Fruit fly (Drosophila melanogaster) whole organism, prepupa: ENCODE data around the gene CG14864.

ENCODE experiments used
- CG10631 ChIP-seq: fragments of 200-800 bp; sonication (Bioruptor generic); optimal IDR thresholded peaks from 2 replicates; lab custom pipeline; 2016; ENCODE audit warnings: missing biosample characterization, missing genetic modification characterization
- CG10669 ChIP-seq: fragments of 200-800 bp; sonication (Bioruptor generic); optimal IDR thresholded peaks from 3 replicates; lab custom pipeline; 2018; ENCODE audit warnings: missing biosample characterization, mild to moderate bottlenecking, missing genetic modification characterization, moderate library complexity
- CG11294 ChIP-seq: fragments of 200-800 bp; sonication (Bioruptor generic); IDR thresholded peaks from 2 replicates; pipeline ENCODE4 v1.3.6; 2022; ENCODE audit warnings: missing biosample characterization, missing genetic modification characterization
- CG11902 ChIP-seq: fragments of 200-800 bp; sonication (Bioruptor generic); optimal IDR thresholded peaks from 3 replicates; lab custom pipeline; 2016; ENCODE audit warnings: missing biosample characterization, missing genetic modification characterization
- CG1621 ChIP-seq: fragments of 200-800 bp; sonication (Bioruptor generic); optimal IDR thresholded peaks from 3 replicates; lab custom pipeline; 2018; ENCODE audit warnings: missing biosample characterization, mild to moderate bottlenecking, missing genetic modification characterization
- CG3032 ChIP-seq: fragments of 200-800 bp; optimal IDR thresholded peaks from 2 replicates; lab custom pipeline; 2019; ENCODE audit warnings: missing biosample characterization, mild to moderate bottlenecking, missing genetic modification characterization, moderate library complexity
- CG31627 ChIP-seq: fragments of 200-800 bp; sonication (Bioruptor generic); optimal IDR thresholded peaks from 3 replicates; lab custom pipeline; 2016; ENCODE audit warnings: missing biosample characterization, missing genetic modification characterization
- CG32006 ChIP-seq: fragments of 200-800 bp; sonication (Bioruptor generic); optimal IDR thresholded peaks from 3 replicates; lab custom pipeline; 2017; ENCODE audit warnings: missing biosample characterization, mild to moderate bottlenecking, missing genetic modification characterization
- CG34406 ChIP-seq: fragments of 200-800 bp; sonication (Bioruptor generic); optimal IDR thresholded peaks from 3 replicates; lab custom pipeline; 2016; ENCODE audit warnings: missing biosample characterization, missing genetic modification characterization
- CG6163 ChIP-seq: fragments of 200-800 bp; sonication (Bioruptor generic); IDR thresholded peaks from 3 replicates; pipeline ENCODE4 v1.3.6; 2022; ENCODE audit warnings: missing biosample characterization, missing genetic modification characterization
- CG6276 ChIP-seq: fragments of 200-800 bp; sonication (Bioruptor generic); optimal IDR thresholded peaks from 2 replicates; lab custom pipeline; 2017; ENCODE audit warnings: missing biosample characterization, mild to moderate bottlenecking, missing genetic modification characterization
- CG8319 ChIP-seq: fragments of 200-800 bp; sonication (Bioruptor generic); optimal IDR thresholded peaks from 3 replicates; lab custom pipeline; 2016; ENCODE audit warnings: missing biosample characterization, missing genetic modification characterization
- CG9139 ChIP-seq: fragments of 200-800 bp; sonication (Bioruptor generic); optimal IDR thresholded peaks from 3 replicates; lab custom pipeline; 2017; ENCODE audit warnings: missing biosample characterization, mild to moderate bottlenecking, missing genetic modification characterization
- Eip75B ChIP-seq: fragments of 200-800 bp; sonication (Bioruptor generic); optimal IDR thresholded peaks from 3 replicates; lab custom pipeline; 2016; ENCODE audit warnings: missing biosample characterization, missing genetic modification characterization
- Eip78C ChIP-seq: fragments of 200-800 bp; sonication (Bioruptor generic); peaks from one replicate; lab custom pipeline; 2016; ENCODE audit warnings: missing biosample characterization, missing genetic modification characterization
- Ets21C ChIP-seq: fragments of 200-800 bp; sonication (Bioruptor generic); optimal IDR thresholded peaks from 3 replicates; lab custom pipeline; 2016; ENCODE audit warnings: missing biosample characterization, missing genetic modification characterization
- Ets96B ChIP-seq: fragments of 200-800 bp; optimal IDR thresholded peaks from 2 replicates; lab custom pipeline; 2019; ENCODE audit warnings: missing biosample characterization, mild to moderate bottlenecking, missing genetic modification characterization, moderate library complexity
- Hr38 ChIP-seq: sonication (Bioruptor generic); optimal IDR thresholded peaks from 2 replicates; lab custom pipeline; 2016; ENCODE audit warnings: missing biosample characterization, missing genetic modification characterization
- Hr39 ChIP-seq: fragments of 200-800 bp; sonication (Bioruptor generic); optimal IDR thresholded peaks from 2 replicates; lab custom pipeline; 2016; ENCODE audit warnings: missing biosample characterization, missing genetic modification characterization
- Hr4 ChIP-seq: fragments of 200-800 bp; sonication (Bioruptor generic); optimal IDR thresholded peaks from 3 replicates; lab custom pipeline; 2016; ENCODE audit warnings: missing biosample characterization, missing genetic modification characterization
- Sox102F ChIP-seq: fragments of 200-800 bp; sonication (Bioruptor generic); optimal IDR thresholded peaks from 2 replicates; lab custom pipeline; 2016; ENCODE audit warnings: missing biosample characterization, mild to moderate bottlenecking, missing genetic modification characterization
- Sox14 ChIP-seq: fragments of 200-800 bp; sonication (Bioruptor generic); optimal IDR thresholded peaks from 3 replicates; lab custom pipeline; 2016; ENCODE audit warnings: missing biosample characterization, missing genetic modification characterization
- Sox15 ChIP-seq: fragments of 200-800 bp; sonication (Bioruptor generic); optimal IDR thresholded peaks from 3 replicates; lab custom pipeline; 2016; ENCODE audit warnings: missing biosample characterization, missing genetic modification characterization
- cyc ChIP-seq: fragments of 200-800 bp; sonication (Bioruptor generic); optimal IDR thresholded peaks from 3 replicates; lab custom pipeline; 2016; ENCODE audit warnings: missing biosample characterization, missing genetic modification characterization
- dac ChIP-seq: fragments of 200-800 bp; sonication (Bioruptor generic); optimal IDR thresholded peaks from 2 replicates; lab custom pipeline; 2017; ENCODE audit warnings: missing biosample characterization, mild to moderate bottlenecking, missing genetic modification characterization
- eg ChIP-seq: fragments of 200-800 bp; sonication (Bioruptor generic); IDR thresholded peaks from 3 replicates; pipeline ENCODE4 v1.3.6; 2022; ENCODE audit warnings: missing biosample characterization, missing genetic modification characterization
- esn ChIP-seq: fragments of 200-800 bp; sonication (Bioruptor generic); optimal IDR thresholded peaks from 2 replicates; lab custom pipeline; 2016; ENCODE audit warnings: missing biosample characterization, mild to moderate bottlenecking, missing genetic modification characterization, moderate library complexity
- fd85E ChIP-seq: fragments of 200-800 bp; sonication (Bioruptor generic); optimal IDR thresholded peaks from 3 replicates; lab custom pipeline; 2016; ENCODE audit warnings: missing biosample characterization, missing genetic modification characterization
- lz ChIP-seq: fragments of 200-800 bp; sonication (Bioruptor generic); optimal IDR thresholded peaks from 3 replicates; lab custom pipeline; 2016; ENCODE audit warnings: missing biosample characterization, missing genetic modification characterization
- net ChIP-seq: fragments of 200-800 bp; sonication (Bioruptor generic); optimal IDR thresholded peaks from 3 replicates; lab custom pipeline; 2016; ENCODE audit warnings: missing biosample characterization, missing genetic modification characterization
- pdm3 ChIP-seq: fragments of 200-800 bp; sonication (Bioruptor generic); optimal IDR thresholded peaks from 3 replicates; lab custom pipeline; 2016; ENCODE audit warnings: missing biosample characterization, missing genetic modification characterization
- salr ChIP-seq, 2 experiments: fragments of 200-800 bp; sonication (Bioruptor generic); optimal IDR thresholded peaks; 3 replicates each; lab custom pipeline; 2016 to 2018; ENCODE audit warnings: missing biosample characterization in 2 of 2, missing genetic modification characterization in 2 of 2, mild to moderate bottlenecking in 1 of 2
- spab ChIP-seq: fragments of 200-800 bp; sonication (Bioruptor generic); optimal IDR thresholded peaks from 2 replicates; lab custom pipeline; 2017; ENCODE audit warnings: missing biosample characterization, mild to moderate bottlenecking, missing genetic modification characterization, missing genetic modification reagents
- svp ChIP-seq: fragments of 200-800 bp; sonication (Bioruptor generic); peaks from one replicate; lab custom pipeline; 2016; ENCODE audit warnings: missing biosample characterization, missing genetic modification characterization
- vri ChIP-seq: fragments of 200-800 bp; sonication (Bioruptor generic); optimal IDR thresholded peaks from 3 replicates; lab custom pipeline; 2016; ENCODE audit warnings: missing biosample characterization, mild to moderate bottlenecking, missing genetic modification characterization

Gene CG14864

DNA sequence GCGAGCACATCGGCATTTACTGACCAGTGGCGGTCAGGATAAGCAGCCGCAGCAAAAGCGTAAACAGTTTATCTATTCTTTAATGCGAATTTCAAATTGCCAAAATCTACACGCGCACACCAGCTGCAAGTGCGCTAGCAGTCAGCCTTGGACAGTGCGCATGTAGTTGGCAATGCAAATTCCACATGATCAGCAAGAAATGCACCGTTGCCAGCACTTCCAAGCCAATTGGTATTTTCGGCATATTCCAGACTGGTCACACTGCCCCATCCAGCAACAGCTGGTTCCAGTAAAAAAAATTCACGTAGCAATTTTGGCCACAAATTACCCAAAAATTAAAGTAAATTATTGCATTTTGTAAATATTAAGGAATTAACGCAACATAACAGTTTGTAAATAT is 19.4 kb upstream of the CG14864 start:
- TF ChIP-seq CG6276 (GFP tag; lab: Kevin White, UChicago) (no peak), Ets96B (tag; lab: Kevin White, UChicago) (no peak), Hr39 (peak; percentile 5), dac (GFP tag; lab: Kevin White, UChicago) (no peak), Eip78C (GFP tag; lab: Kevin White, UChicago) (peak; percentile 0), esn (GFP tag; lab: Kevin White, UChicago) (peak; percentile 14), Sox14 (GFP tag; lab: Kevin White, UChicago) (peak; percentile 4), Hr4 (GFP tag; lab: Kevin White, UChicago) (no peak), CG32006 (no peak), CG34406 (GFP tag; lab: Kevin White, UChicago) (no peak), spab (GFP tag; lab: Kevin White, UChicago) (no peak), cyc (GFP tag; lab: Kevin White, UChicago) (no peak), CG1621 (tag; lab: Kevin White, UChicago) (no peak), lz (GFP tag; lab: Kevin White, UChicago) (no peak), CG8319 (no peak), Sox102F (GFP tag; lab: Kevin White, UChicago) (no peak), CG11902 (GFP tag; lab: Kevin White, UChicago) (no peak), CG3032 (tag; lab: Kevin White, UChicago) (peak; percentile 1), CG10669 (GFP tag; lab: Kevin White, UChicago) (no peak), Eip75B (GFP tag; lab: Kevin White, UChicago) (no peak), Ets21C (no peak), CG11294 (no peak)

DNA sequence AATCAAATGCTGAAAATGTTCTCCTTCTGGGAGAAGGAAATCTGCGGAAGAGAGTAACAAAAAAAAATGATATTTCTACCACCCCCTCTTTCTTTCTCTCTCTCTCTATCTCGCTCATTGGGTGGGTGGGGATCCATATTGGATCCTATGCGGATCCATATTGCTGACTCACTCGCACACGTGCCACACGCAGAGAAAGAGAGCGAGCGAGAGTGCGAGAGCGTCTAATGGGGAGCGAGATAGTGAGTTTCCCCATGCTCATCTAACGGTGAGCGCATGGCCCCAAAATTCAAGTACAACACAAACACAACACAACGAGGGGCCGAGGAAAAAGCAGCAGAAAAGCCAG is 18.3 kb upstream of the CG14864 start:
- TF ChIP-seq CG6276 (GFP tag; lab: Kevin White, UChicago): peak; percentile 31
- TF ChIP-seq CG31627: no peak
- TF ChIP-seq, all 60 proteins: peak for 1

DNA sequence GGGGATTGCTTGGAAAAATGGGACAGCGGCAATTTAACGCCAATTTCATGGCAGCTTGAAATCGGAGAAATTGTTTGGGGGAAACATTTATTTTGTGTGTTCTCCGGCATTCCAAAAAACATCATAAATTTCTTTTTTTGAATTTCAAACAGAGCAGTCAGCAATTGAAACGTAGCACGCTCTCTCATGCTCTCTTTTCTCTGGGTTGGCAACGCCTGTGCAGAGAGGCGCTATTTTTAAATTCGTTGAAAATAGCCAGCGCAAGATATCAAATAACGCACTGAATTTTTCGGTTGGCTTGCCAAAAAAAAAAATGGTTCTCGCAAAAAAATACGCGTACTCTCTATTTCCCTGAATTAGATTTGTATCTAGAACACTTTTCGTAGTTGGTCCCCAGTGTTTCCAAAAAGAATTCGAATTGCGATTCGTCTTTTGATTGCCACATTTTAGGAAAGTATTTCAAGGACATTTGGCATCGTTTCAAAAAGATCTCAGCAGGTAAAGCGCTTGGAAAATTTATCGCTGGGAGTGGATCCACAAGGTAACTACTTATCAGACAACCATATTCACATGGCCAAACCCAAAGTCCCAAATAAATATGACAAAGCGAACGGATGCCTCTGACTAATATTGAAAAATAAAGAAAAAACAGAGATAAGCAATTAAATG is 17.8 kb upstream of the CG14864 start:
- TF ChIP-seq dac (GFP tag; lab: Kevin White, UChicago) (no peak), Ets96B (tag; lab: Kevin White, UChicago) (no peak), CG9139 (no peak), CG10631 (no peak), Eip75B (GFP tag; lab: Kevin White, UChicago) (no peak), CG10669 (GFP tag; lab: Kevin White, UChicago) (peak; percentile 40), Sox15 (GFP tag; lab: Kevin White, UChicago) (no peak), eg (GFP tag; lab: Robert Waterston, UW) (no peak)

DNA sequence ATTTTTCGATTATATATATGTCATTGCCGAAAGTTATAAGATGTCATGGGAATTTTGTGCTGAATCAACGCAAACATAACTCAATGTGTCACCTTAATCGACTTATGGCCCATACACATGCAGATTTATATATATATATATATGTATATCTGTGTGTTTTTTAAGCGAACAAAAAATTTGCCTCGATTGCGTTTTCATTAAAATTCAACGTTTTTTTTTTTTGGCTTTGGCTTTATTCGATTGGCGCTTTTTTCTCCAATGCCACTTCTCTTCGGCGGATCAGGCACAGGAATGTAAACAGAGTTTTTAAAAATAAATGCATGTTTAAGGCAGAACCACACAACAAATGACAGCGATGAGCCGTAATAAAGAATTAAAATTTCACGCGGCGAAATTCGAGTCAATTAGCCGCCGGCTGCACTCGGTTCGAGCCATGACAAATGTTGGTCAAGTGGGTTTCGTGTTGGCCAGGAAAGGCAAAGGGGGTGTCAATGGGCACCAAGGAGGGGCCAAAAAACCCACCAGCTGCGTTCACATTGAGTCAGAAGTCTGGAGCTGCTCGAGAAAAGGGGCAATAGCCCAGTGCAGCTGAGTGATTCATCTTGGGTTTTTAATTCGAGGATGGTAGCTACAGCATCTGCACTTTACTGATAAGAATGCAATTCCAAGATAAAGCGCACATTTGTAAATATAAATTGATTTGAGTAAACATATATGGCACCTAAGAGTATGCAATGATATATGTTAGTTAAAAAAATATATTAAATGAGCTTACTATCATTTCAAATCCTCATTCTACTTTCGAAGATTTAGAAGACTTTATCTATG is 14.9 kb upstream of the CG14864 start:
- TF ChIP-seq Eip78C (GFP tag; lab: Kevin White, UChicago) (peak; percentile 48), CG8319 (no peak), net (GFP tag; lab: Kevin White, UChicago) (no peak), CG11902 (GFP tag; lab: Kevin White, UChicago) (no peak), svp (GFP tag; lab: Kevin White, UChicago) (peak; percentile 62)

DNA sequence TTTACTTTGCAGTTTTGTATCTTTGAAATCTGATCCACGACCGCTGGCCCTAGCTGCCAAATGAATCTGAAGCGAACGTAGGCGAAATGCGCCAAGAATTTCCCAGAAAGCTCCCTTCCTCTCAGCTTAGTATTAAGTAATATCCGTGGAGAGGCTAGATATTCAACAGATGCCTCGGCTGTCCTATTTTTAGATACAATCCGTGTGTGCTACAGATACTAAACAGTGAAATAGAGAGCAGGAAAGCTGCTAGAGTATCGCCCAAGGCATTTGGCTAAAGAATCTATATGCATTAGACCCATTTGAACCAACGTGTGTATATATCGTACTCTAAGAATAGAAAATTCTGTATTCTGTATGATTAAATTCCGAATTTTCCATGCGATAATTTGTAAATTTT is 14.0 kb upstream of the CG14864 start:
- no peak for TF ChIP-seq Hr38
- no peak for TF ChIP-seq CG11294
- no peak for TF ChIP-seq pdm3 (GFP tag; lab: Kevin White, UChicago)
- TF ChIP-seq salr (GFP tag; optimal IDR thresholded peaks at IDR 0.05; lab: Kevin White, UChicago): no peak
- no peak for TF ChIP-seq CG3032 (tag; lab: Kevin White, UChicago)
- TF ChIP-seq CG9139: no peak
- no peak for TF ChIP-seq Sox15 (GFP tag; lab: Kevin White, UChicago)
- TF ChIP-seq vri (GFP tag; lab: Kevin White, UChicago): no peak
- TF ChIP-seq fd85E: no peak
- no peak for TF ChIP-seq CG10631
- no peak for TF ChIP-seq CG6163 (GFP tag; lab: Robert Waterston, UW)
- TF ChIP-seq Sox102F (GFP tag; lab: Kevin White, UChicago): no peak
- TF ChIP-seq, all 60 proteins: peak for 0
